Worm (Caenorhabditis elegans) whole organism, early embryonic: ENCODE measurements around the gene C03E10.3.

ENCODE experiments used
- B0310.2 ChIP-seq: sonication (generic microtip); optimal IDR thresholded peaks from 2 replicates; lab custom pipeline; 2016; ENCODE audit warnings: mild to moderate bottlenecking, missing genetic modification characterization, missing compliant biosample characterization
- F13C5.2 ChIP-seq: sonication (generic microtip); optimal IDR thresholded peaks from 2 replicates; lab custom pipeline; 2017; ENCODE audit warnings: mild to moderate bottlenecking, missing genetic modification characterization, inconsistent platforms, missing compliant biosample characterization
- aly-1 ChIP-seq: sonication (generic microtip); optimal IDR thresholded peaks from 2 replicates; lab custom pipeline; 2016; ENCODE audit warnings: missing genetic modification characterization, missing compliant biosample characterization
- ama-1 ChIP-seq: fragments of 150-350 bp; optimal IDR thresholded peaks from 2 replicates; lab custom pipeline; 2014
- ceh-13 ChIP-seq: fragments of 200-800 bp; sonication (Bioruptor generic); optimal IDR thresholded peaks from 2 replicates; lab custom pipeline; 2018; ENCODE audit warnings: mild to moderate bottlenecking, missing genetic modification characterization, missing compliant biosample characterization
- ceh-36 ChIP-seq: sonication (generic microtip); optimal IDR thresholded peaks from 2 replicates; lab custom pipeline; 2016; ENCODE audit warnings: missing genetic modification characterization, inconsistent platforms, missing compliant biosample characterization
- ets-7 ChIP-seq: sonication (generic microtip); optimal IDR thresholded peaks from 2 replicates; lab custom pipeline; 2016; ENCODE audit warnings: missing genotype, missing genetic modification characterization, missing compliant biosample characterization
- flt-1 ChIP-seq: fragments of 200-800 bp; sonication (Bioruptor generic); IDR thresholded peaks from 2 replicates; pipeline ENCODE4 v1.3.6; 2022; ENCODE audit warnings: missing genetic modification characterization, missing compliant biosample characterization
- hmbx-1 ChIP-seq: sonication (generic microtip); optimal IDR thresholded peaks from 2 replicates; lab custom pipeline; 2016; ENCODE audit warnings: mild to moderate bottlenecking, missing genetic modification characterization, missing compliant biosample characterization
- hmg-4 ChIP-seq: fragments of 200-800 bp; sonication (Bioruptor generic); optimal IDR thresholded peaks from 2 replicates; lab custom pipeline; 2018; ENCODE audit warnings: mild to moderate bottlenecking, missing genetic modification characterization, missing compliant biosample characterization
- hnd-1 ChIP-seq: sonication (generic microtip); optimal IDR thresholded peaks from 2 replicates; lab custom pipeline; 2016; ENCODE audit warnings: missing genetic modification characterization, missing compliant biosample characterization
- pes-1 ChIP-seq: fragments of 200-800 bp; sonication (Bioruptor generic); IDR thresholded peaks from 2 replicates; pipeline ENCODE4 v1.3.6; 2022; ENCODE audit warnings: missing genetic modification reagents, missing genetic modification characterization, missing compliant biosample characterization
- scrt-1 ChIP-seq: fragments of 200-800 bp; sonication (Bioruptor generic); IDR thresholded peaks from 2 replicates; pipeline ENCODE4 v1.3.6; 2022; ENCODE audit warnings: missing genetic modification characterization, missing compliant biosample characterization
- sea-1 ChIP-seq: fragments of 200-800 bp; sonication (Bioruptor generic); conservative IDR thresholded peaks from 2 replicates; pipeline ENCODE4 v1.3.6; 2022; ENCODE audit warnings: missing genetic modification characterization, missing compliant biosample characterization
- tbx-11 ChIP-seq: fragments of 200-800 bp; sonication (Bioruptor generic); IDR thresholded peaks from 2 replicates; pipeline ENCODE4 v1.3.6; 2022; ENCODE audit warnings: missing genetic modification characterization, missing compliant biosample characterization
- tbx-37 ChIP-seq: fragments of 200-800 bp; sonication (Bioruptor generic); conservative IDR thresholded peaks from 2 replicates; pipeline ENCODE4 v1.3.6; 2022; ENCODE audit warnings: missing genetic modification reagents, missing genetic modification characterization, missing compliant biosample characterization
- tra-4 ChIP-seq: sonication (generic microtip); optimal IDR thresholded peaks from 2 replicates; lab custom pipeline; 2017; ENCODE audit warnings: missing genetic modification characterization, missing compliant biosample characterization

Gene C03E10.3

DNA sequence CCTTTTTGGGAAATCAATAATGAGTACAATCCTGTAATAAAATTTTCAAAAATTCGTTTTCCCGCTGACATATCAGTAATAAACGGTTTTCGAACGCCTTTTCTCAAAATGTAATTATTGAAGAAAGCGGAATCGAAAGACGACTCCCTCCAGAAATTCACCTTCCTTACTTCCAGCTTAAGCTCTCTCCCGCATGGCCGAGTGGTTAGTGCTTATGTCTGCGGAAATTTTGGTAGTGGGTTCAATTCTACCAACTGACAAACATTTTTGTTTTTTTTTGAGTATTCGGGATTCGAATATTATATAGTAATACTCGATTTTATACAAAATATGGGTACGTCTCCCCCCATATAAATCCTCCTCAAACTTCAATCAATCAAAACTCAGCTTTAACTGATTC, 45.6 kb downstream of the C03E10.3 start:
- 0 out of 2 replicates have a peak, but pooled peaks have one; percentile 30 for TF ChIP-seq flt-1 (GFP tag; lab: Robert Waterston, UW)

DNA sequence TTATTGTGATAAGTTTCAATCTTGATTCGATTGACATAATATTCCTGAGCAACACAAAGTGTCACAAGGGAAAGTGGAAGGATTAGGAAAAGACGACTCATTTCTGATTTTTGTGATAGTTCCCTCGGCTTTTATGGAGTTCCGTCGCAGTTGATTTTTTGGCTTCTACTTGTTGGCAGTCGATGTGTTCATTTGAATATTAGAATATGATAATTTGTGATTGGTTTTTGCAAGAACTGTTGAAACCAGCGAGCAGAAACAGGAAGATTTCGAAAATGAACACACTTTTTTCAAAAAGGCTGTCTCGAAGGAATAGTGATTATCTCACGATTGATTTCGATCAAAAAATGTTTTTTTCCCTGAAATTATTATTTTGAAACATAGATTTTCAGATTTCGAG, 48.0 kb downstream of the C03E10.3 start, which contains the start of gene T02E9.6:
Gene T02E9.6 (minus strand): TSS at position 101 of the 400 bp plus-strand sequence.
- TF ChIP-seq sea-1 (no peak), hnd-1 (tag; lab: Kevin White, UChicago) (no peak)

DNA sequence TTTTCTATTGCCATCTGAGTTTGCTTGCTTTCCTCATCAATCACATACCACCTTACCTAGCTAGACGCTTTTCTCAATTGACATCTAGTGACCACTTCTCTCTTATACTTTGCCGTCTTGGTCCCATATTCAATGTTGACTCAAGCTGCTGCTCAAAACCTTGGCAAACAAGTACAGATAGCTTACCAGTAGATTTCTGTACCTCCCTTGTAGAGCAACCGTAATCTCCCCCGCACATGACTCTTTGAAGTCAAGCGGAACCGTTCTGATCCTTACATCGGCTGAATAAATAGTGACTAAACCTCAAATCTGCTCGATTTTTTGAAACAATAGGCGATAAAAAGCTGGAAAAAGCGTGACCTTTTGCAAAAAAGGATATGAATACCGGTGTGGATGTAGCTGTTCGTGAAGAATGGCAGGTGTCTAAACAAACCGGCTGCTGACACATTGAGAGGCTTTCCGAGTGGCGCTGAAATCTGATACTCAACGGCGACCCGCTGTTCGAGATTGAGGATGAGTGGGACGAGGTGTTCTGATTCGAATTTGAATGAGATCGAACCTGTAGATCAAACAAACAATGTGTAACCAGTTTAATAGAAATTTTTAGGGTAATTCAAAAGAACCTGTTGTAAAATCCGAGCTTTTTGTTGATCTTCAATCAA, 49.7 kb downstream of the C03E10.3 start:
- TF ChIP-seq aly-1 (tag; lab: Kevin White, UChicago), result no peak
- no peak for TF ChIP-seq F13C5.2 (tag; lab: Kevin White, UChicago)
- no peak for TF ChIP-seq pes-1
- TF ChIP-seq scrt-1, result no peak
- no peak for TF ChIP-seq B0310.2
- TF ChIP-seq hmbx-1 (tag; lab: Kevin White, UChicago), result no peak
- no peak for TF ChIP-seq hmg-4 (GFP tag; lab: Kevin White, UChicago)
- no peak for TF ChIP-seq ceh-36 (tag; lab: Kevin White, UChicago)
- TF ChIP-seq tbx-11, result no peak
- no peak for TF ChIP-seq sea-1
- TF ChIP-seq tra-4 (tag; lab: Kevin White, UChicago), result no peak
- no peak for TF ChIP-seq hnd-1 (tag; lab: Kevin White, UChicago)
- no peak for TF ChIP-seq ceh-13
- no peak for TF ChIP-seq ama-1 (lab: Kevin White, UChicago)
- no peak for TF ChIP-seq ets-7
- no peak for TF ChIP-seq tbx-37 (GFP tag; lab: Robert Waterston, UW)
- no peak for TF ChIP-seq flt-1 (GFP tag; lab: Robert Waterston, UW)

DNA sequence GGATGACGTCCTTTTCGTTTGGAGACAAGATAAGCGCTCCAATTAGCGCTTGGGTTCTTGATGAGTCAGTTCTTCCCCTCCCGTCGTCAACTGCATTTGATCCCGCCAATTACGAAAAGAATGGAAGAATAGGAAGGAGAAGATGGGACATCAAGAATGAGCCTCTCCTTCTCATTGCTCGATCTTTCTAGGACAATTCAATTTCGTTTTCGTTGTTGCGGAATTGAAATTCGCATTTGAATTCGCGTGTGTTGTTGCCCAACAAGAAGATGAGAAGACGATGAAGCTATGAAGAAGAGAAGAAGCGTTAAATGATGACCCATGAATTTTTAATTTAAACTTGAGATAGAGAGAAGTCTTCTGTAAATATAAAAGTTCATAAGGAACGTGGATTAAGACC, 50.7 kb downstream of the C03E10.3 start:
- TF ChIP-seq ama-1 (lab: Kevin White, UChicago), result no peak
- no peak for TF ChIP-seq ceh-13
- no peak for TF ChIP-seq pes-1
